Worm (Caenorhabditis elegans): ENCODE data around the gene R160.12.

The R160.12 gene

ce11 chrX:4388834-4389409, 11.3 kb upstream of the R160.12 start, which contains the start of gene dpy-23:
dpy-23 (plus strand) TSS chrX:4389359.
- TF ChIP-seq nhr-23 (tag; optimal IDR thresholded peaks at IDR 0.05) (peak; percentile 90), mdl-1 (tag; optimal IDR thresholded peaks at IDR 0.05) (peak; percentile 79), nhr-43 (tag; optimal IDR thresholded peaks at IDR 0.05; ENCODE audit: poor library complexity, severe bottlenecking) (peak; percentile 93), fkh-2 (tag; optimal IDR thresholded peaks at IDR 0.05) (no peak), ztf-11 (tag; optimal IDR thresholded peaks at IDR 0.05) (no peak), nfya-1 (tag; optimal IDR thresholded peaks at IDR 0.05; ENCODE audit: insufficient read depth) (peak; percentile 98), nhr-28 (tag; optimal IDR thresholded peaks at IDR 0.05) (no peak), hmg-11 (tag; optimal IDR thresholded peaks at IDR 0.05) (peak; percentile 98), zag-1 (tag; optimal IDR thresholded peaks at IDR 0.05) (peak; percentile 72), nhr-11 (tag; optimal IDR thresholded peaks at IDR 0.05) (peak; percentile 89), tbx-2 (tag; optimal IDR thresholded peaks at IDR 0.05) (peak; percentile 85), lin-39 (tag; optimal IDR thresholded peaks at IDR 0.05) (peak; percentile 98), lsy-12 (tag; optimal IDR thresholded peaks at IDR 0.05) (peak; percentile 75), nhr-67 (tag; optimal IDR thresholded peaks at IDR 0.05) (peak; percentile 37), pha-4 (tag; optimal IDR thresholded peaks at IDR 0.05) (peak; percentile 97), aly-2 (tag; optimal IDR thresholded peaks at IDR 0.05) (no peak), ceh-28 (tag; optimal IDR thresholded peaks at IDR 0.05) (peak; percentile 86), egl-5 (tag; optimal IDR thresholded peaks at IDR 0.05) (no peak), jun-1 (tag; optimal IDR thresholded peaks at IDR 0.05) (peak; percentile 96), ZK546.5 (tag; optimal IDR thresholded peaks at IDR 0.05) (no peak), lin-15B (tag; optimal IDR thresholded peaks at IDR 0.05) (peak; percentile 77), nhr-77 (tag; optimal IDR thresholded peaks at IDR 0.05) (peak; percentile 55), ceh-16 (tag; optimal IDR thresholded peaks at IDR 0.05) (no peak), elt-1 (tag; optimal IDR thresholded peaks at IDR 0.05) (peak; percentile 76), unc-62 (GFP tag; optimal IDR thresholded peaks at IDR 0.05) (peak; percentile 85), unc-39 (tag; optimal IDR thresholded peaks at IDR 0.05) (no peak), mml-1 (tag; optimal IDR thresholded peaks at IDR 0.05) (no peak), ama-1 (optimal IDR thresholded peaks at IDR 0.05) (peak; percentile 22), nhr-25 (tag; optimal IDR thresholded peaks at IDR 0.05) (peak; percentile 98), elt-2 (tag; optimal IDR thresholded peaks at IDR 0.05) (peak; percentile 81), egl-27 (tag; optimal IDR thresholded peaks at IDR 0.05) (peak; percentile 59), pqm-1 (tag; optimal IDR thresholded peaks at IDR 0.05) (peak; percentile 50), nhr-237 (tag; optimal IDR thresholded peaks at IDR 0.05) (no peak), nhr-76 (tag; optimal IDR thresholded peaks at IDR 0.05) (peak; percentile 61), ceh-82 (tag; optimal IDR thresholded peaks at IDR 0.05) (peak; percentile 69), daf-12 (tag; optimal IDR thresholded peaks at IDR 0.05) (no peak), fkh-10 (GFP tag; optimal IDR thresholded peaks at IDR 0.05) (peak; percentile 89), sea-2 (GFP tag; optimal IDR thresholded peaks at IDR 0.05) (no peak), skn-1 (tag; optimal IDR thresholded peaks at IDR 0.05) (peak; percentile 92), ceh-9 (tag; optimal IDR thresholded peaks at IDR 0.05) (no peak), R02D3.7 (tag; optimal IDR thresholded peaks at IDR 0.05) (peak; percentile 72), nhr-12 (tag; optimal IDR thresholded peaks at IDR 0.05) (no peak), ztf-4 (tag; optimal IDR thresholded peaks at IDR 0.05) (peak; percentile 61), snpc-4 (tag; optimal IDR thresholded peaks at IDR 0.05) (peak; percentile 66), elt-3 (tag; optimal IDR thresholded peaks at IDR 0.05) (peak in 1 of 3 experiments; percentile 71), eor-1 (tag; optimal IDR thresholded peaks at IDR 0.05) (no peak), fos-1 (tag; optimal IDR thresholded peaks at IDR 0.05) (peak; percentile 73)

Data from whole organism, L3 larva.